Worm (Caenorhabditis elegans) whole organism, L3 larva: ENCODE data around the gene spe-36.
A peak's percentile ranks its signal among the peaks of the same experiment; 100 is the strongest.

Experiments
- R02D3.7 ChIP-seq: fragments of 150-350 bp; optimal IDR thresholded peaks from 2 replicates; lab custom pipeline; 2014; ENCODE audit warnings: missing biosample characterization, missing genetic modification characterization
- ZK546.5 ChIP-seq: sonication (generic microtip); optimal IDR thresholded peaks from 2 replicates; lab custom pipeline; 2017; ENCODE audit warnings: missing biosample characterization, missing genetic modification characterization
- aly-2 ChIP-seq: fragments of 150-350 bp; optimal IDR thresholded peaks from 2 replicates; lab custom pipeline; 2014; ENCODE audit warnings: missing biosample characterization, missing genetic modification characterization
- ama-1 ChIP-seq: fragments of 150-350 bp; optimal IDR thresholded peaks from 2 replicates; lab custom pipeline; 2018
- ceh-28 ChIP-seq: fragments of 150-350 bp; optimal IDR thresholded peaks from 2 replicates; lab custom pipeline; 2014; ENCODE audit warnings: missing biosample characterization, missing genetic modification reagents, missing genetic modification characterization
- ceh-82 ChIP-seq: fragments of 150-350 bp; optimal IDR thresholded peaks from 2 replicates; lab custom pipeline; 2014; ENCODE audit warnings: missing biosample characterization, missing genetic modification characterization
- ceh-9 ChIP-seq: sonication (generic microtip); optimal IDR thresholded peaks from 2 replicates; lab custom pipeline; 2018; ENCODE audit warnings: missing biosample characterization, missing genetic modification characterization
- daf-12 ChIP-seq: fragments of 150-350 bp; optimal IDR thresholded peaks from 2 replicates; lab custom pipeline; 2014; ENCODE audit warnings: missing biosample characterization, missing genetic modification reagents, missing genetic modification characterization
- egl-27 ChIP-seq: sonication (generic microtip); optimal IDR thresholded peaks from 4 replicates; lab custom pipeline; 2017; ENCODE audit warnings: missing biosample characterization, missing genetic modification reagents, missing genetic modification characterization
- elt-1 ChIP-seq: fragments of 150-350 bp; optimal IDR thresholded peaks from 2 replicates; lab custom pipeline; 2014; ENCODE audit warnings: missing biosample characterization, missing genetic modification characterization
- elt-2 ChIP-seq: sonication (generic microtip); optimal IDR thresholded peaks from 2 replicates; lab custom pipeline; 2016; ENCODE audit warnings: missing genetic modification reagents, mild to moderate bottlenecking, missing genetic modification characterization, missing compliant biosample characterization
- elt-3 ChIP-seq, 3 experiments: fragments of 150-350 bp in 1 of 3; sonication (generic microtip) in 2 of 3; optimal IDR thresholded peaks; 2 replicates in 2 of 3; 4 replicates in 1 of 3; lab custom pipeline; 2014 to 2017; ENCODE audit warnings: missing biosample characterization in 3 of 3, missing genetic modification characterization in 3 of 3
- eor-1 ChIP-seq, 2 experiments: fragments of 150-350 bp; optimal IDR thresholded peaks; 2 replicates each; lab custom pipeline; 2014 to 2018; ENCODE audit warnings: missing biosample characterization in 2 of 2, missing genetic modification characterization in 2 of 2
- fkh-10 ChIP-seq: sonication (generic microtip); optimal IDR thresholded peaks from 2 replicates; lab custom pipeline; 2017; ENCODE audit warnings: missing biosample characterization, missing genetic modification reagents, missing genetic modification characterization
- fkh-2 ChIP-seq: fragments of 150-350 bp; optimal IDR thresholded peaks from 2 replicates; lab custom pipeline; 2014; ENCODE audit warnings: missing biosample characterization, missing genetic modification reagents, missing genetic modification characterization
- fos-1 ChIP-seq: fragments of 150-350 bp; optimal IDR thresholded peaks from 2 replicates; lab custom pipeline; 2014; ENCODE audit warnings: missing biosample characterization, missing genetic modification characterization
- hmg-11 ChIP-seq: sonication (generic microtip); optimal IDR thresholded peaks from 2 replicates; lab custom pipeline; 2016; ENCODE audit warnings: missing genetic modification characterization, missing compliant biosample characterization
- jun-1 ChIP-seq: fragments of 150-350 bp; optimal IDR thresholded peaks from 2 replicates; lab custom pipeline; 2014; ENCODE audit warnings: missing biosample characterization, missing genetic modification reagents, missing genetic modification characterization
- lin-15B ChIP-seq: fragments of 150-350 bp; optimal IDR thresholded peaks from 2 replicates; lab custom pipeline; 2014; ENCODE audit warnings: missing biosample characterization, missing genetic modification characterization
- lin-39 ChIP-seq: fragments of 150-350 bp; optimal IDR thresholded peaks from 2 replicates; lab custom pipeline; 2018; ENCODE audit warnings: missing biosample characterization, missing genetic modification reagents, missing genetic modification characterization
- lsy-12 ChIP-seq: sonication (generic microtip); optimal IDR thresholded peaks from 2 replicates; lab custom pipeline; 2016; ENCODE audit warnings: mild to moderate bottlenecking, missing genetic modification characterization, missing compliant biosample characterization
- mml-1 ChIP-seq: fragments of 150-350 bp; sonication (generic microtip); optimal IDR thresholded peaks from 3 replicates; lab custom pipeline; 2014; ENCODE audit warnings: missing biosample characterization, missing genetic modification characterization
- nfya-1 ChIP-seq: sonication (generic microtip); optimal IDR thresholded peaks from 2 replicates; lab custom pipeline; 2017; ENCODE audit warnings: missing genetic modification characterization, mild to moderate bottlenecking, missing compliant biosample characterization, antibody characterized with exemption, moderate library complexity; ENCODE audit not compliant: insufficient read depth
- nhr-11 ChIP-seq: fragments of 150-350 bp; optimal IDR thresholded peaks from 2 replicates; lab custom pipeline; 2014; ENCODE audit warnings: missing biosample characterization, missing genetic modification characterization
- nhr-12 ChIP-seq: fragments of 150-350 bp; optimal IDR thresholded peaks from 2 replicates; lab custom pipeline; 2014; ENCODE audit warnings: missing biosample characterization, missing genetic modification characterization
- nhr-23 ChIP-seq: fragments of 150-350 bp; optimal IDR thresholded peaks from 2 replicates; lab custom pipeline; 2014; ENCODE audit warnings: missing biosample characterization, missing genetic modification reagents, missing genetic modification characterization
- nhr-237 ChIP-seq: fragments of 150-350 bp; optimal IDR thresholded peaks from 2 replicates; lab custom pipeline; 2014; ENCODE audit warnings: missing biosample characterization, missing genetic modification characterization
- nhr-25 ChIP-seq: sonication (generic microtip); optimal IDR thresholded peaks from 2 replicates; lab custom pipeline; 2017; ENCODE audit warnings: missing biosample characterization, missing genetic modification characterization
- nhr-28 ChIP-seq: fragments of 150-350 bp; optimal IDR thresholded peaks from 2 replicates; lab custom pipeline; 2014; ENCODE audit warnings: missing biosample characterization, missing genetic modification characterization
- nhr-43 ChIP-seq: sonication (generic microtip); optimal IDR thresholded peaks from 2 replicates; lab custom pipeline; 2016; ENCODE audit warnings: mild to moderate bottlenecking, missing genetic modification characterization, missing compliant biosample characterization; ENCODE audit not compliant: poor library complexity, severe bottlenecking
- nhr-67 ChIP-seq: fragments of 150-350 bp; optimal IDR thresholded peaks from 2 replicates; lab custom pipeline; 2014; ENCODE audit warnings: missing biosample characterization, missing genetic modification characterization
- nhr-76 ChIP-seq: fragments of 150-350 bp; sonication (generic microtip); optimal IDR thresholded peaks from 5 replicates; lab custom pipeline; 2014; ENCODE audit warnings: missing biosample characterization, missing genetic modification characterization
- nhr-77 ChIP-seq: fragments of 150-350 bp; optimal IDR thresholded peaks from 2 replicates; lab custom pipeline; 2014; ENCODE audit warnings: missing biosample characterization, missing genetic modification characterization
- pha-4 ChIP-seq: fragments of 150-350 bp; optimal IDR thresholded peaks from 2 replicates; lab custom pipeline; 2014; ENCODE audit warnings: missing biosample characterization, missing genetic modification reagents, missing genetic modification characterization
- pqm-1 ChIP-seq: fragments of 150-350 bp; optimal IDR thresholded peaks from 2 replicates; lab custom pipeline; 2017; ENCODE audit warnings: missing biosample characterization, missing genetic modification characterization, inconsistent platforms
- sea-2 ChIP-seq: fragments of 150-350 bp; sonication (generic microtip); optimal IDR thresholded peaks from 4 replicates; lab custom pipeline; 2014; ENCODE audit warnings: missing biosample characterization, missing genetic modification reagents, missing genetic modification characterization
- snpc-4 ChIP-seq: fragments of 150-350 bp; optimal IDR thresholded peaks from 2 replicates; lab custom pipeline; 2014; ENCODE audit warnings: missing biosample characterization, missing genetic modification characterization
- tbx-2 ChIP-seq: sonication (generic microtip); optimal IDR thresholded peaks from 2 replicates; lab custom pipeline; 2016; ENCODE audit warnings: mild to moderate bottlenecking, missing genetic modification characterization, missing compliant biosample characterization
- unc-39 ChIP-seq: sonication (generic microtip); optimal IDR thresholded peaks from 4 replicates; lab custom pipeline; 2017; ENCODE audit warnings: missing biosample characterization, missing genetic modification characterization
- unc-62 ChIP-seq: fragments of 150-350 bp; sonication (generic microtip); optimal IDR thresholded peaks from 4 replicates; lab custom pipeline; 2014; ENCODE audit warnings: missing biosample characterization, missing genetic modification reagents, missing genetic modification characterization
- zag-1 ChIP-seq: fragments of 150-350 bp; optimal IDR thresholded peaks from 2 replicates; lab custom pipeline; 2014; ENCODE audit warnings: missing biosample characterization, missing genetic modification characterization
- ztf-11 ChIP-seq: fragments of 150-350 bp; optimal IDR thresholded peaks from 2 replicates; lab custom pipeline; 2014; ENCODE audit warnings: missing biosample characterization, missing genetic modification characterization
- ztf-4 ChIP-seq: fragments of 150-350 bp; optimal IDR thresholded peaks from 2 replicates; lab custom pipeline; 2014; ENCODE audit warnings: missing biosample characterization, missing genetic modification characterization

Gene spe-36

ce11 chrIV:11601721-11602405, 9.8 kb upstream of the spe-36 start:
- TF ChIP-seq elt-2 (tag; lab: Kevin White, UChicago) (peak; percentile 26), ZK546.5 (no peak), pha-4 (tag; lab: Kevin White, UChicago) (peak; percentile 77), R02D3.7 (tag; lab: Kevin White, UChicago) (peak; percentile 28), nhr-28 (tag; lab: Kevin White, UChicago) (no peak), hmg-11 (tag; lab: Kevin White, UChicago) (peak; percentile 90), mml-1 (tag; lab: Kevin White, UChicago) (no peak), unc-62 (GFP tag; lab: Kevin White, UChicago) (no peak), snpc-4 (peak; percentile 56), lin-15B (tag; lab: Kevin White, UChicago) (peak; percentile 75), ama-1 (lab: Kevin White, UChicago) (peak; percentile 57), nfya-1 (tag; lab: Kevin White, UChicago) (peak; percentile 89), aly-2 (tag; lab: Kevin White, UChicago) (peak; percentile 81), nhr-25 (peak; percentile 35), pqm-1 (peak; percentile 43), ztf-11 (tag; lab: Kevin White, UChicago) (no peak), nhr-12 (tag; lab: Kevin White, UChicago) (no peak), nhr-76 (no peak), lin-39 (peak; percentile 74), nhr-23 (peak; percentile 74), nhr-43 (tag; lab: Kevin White, UChicago) (peak; percentile 67), nhr-11 (tag; lab: Kevin White, UChicago) (no peak), lsy-12 (peak; percentile 70), nhr-77 (tag; lab: Kevin White, UChicago) (peak; percentile 12), ztf-4 (tag; lab: Kevin White, UChicago) (peak; percentile 14)
- TF ChIP-seq, all 47 proteins: peak for 17

- TF ChIP-seq elt-1 (tag; lab: Kevin White, UChicago) (peak; percentile 89), fkh-10 (GFP tag; lab: Kevin White, UChicago) (no peak)
Observed at ce11 chrIV:11599717-11600116, 7.7 kb upstream of the spe-36 start.

- no peak for TF ChIP-seq ZK546.5
- no peak for TF ChIP-seq nhr-77 (tag; lab: Kevin White, UChicago)
- no peak for TF ChIP-seq ztf-11 (tag; lab: Kevin White, UChicago)
- TF ChIP-seq ceh-9, result no peak
- no peak for TF ChIP-seq daf-12 (tag; lab: Kevin White, UChicago)
- no peak for TF ChIP-seq fos-1 (tag; lab: Kevin White, UChicago)
- no peak for TF ChIP-seq lin-15B (tag; lab: Kevin White, UChicago)
- TF ChIP-seq tbx-2, result no peak
- TF ChIP-seq nhr-28 (tag; lab: Kevin White, UChicago), result no peak
- TF ChIP-seq elt-3 (tag; optimal IDR thresholded peaks at IDR 0.05; lab: Kevin White, UChicago), result no peak
- no peak for TF ChIP-seq ceh-28 (tag; lab: Kevin White, UChicago)
- no peak for TF ChIP-seq nhr-12 (tag; lab: Kevin White, UChicago)
- no peak for TF ChIP-seq nhr-76
- TF ChIP-seq snpc-4, result no peak
Observed at ce11 chrIV:11597079-11597478, 5.0 kb upstream of the spe-36 start.

- TF ChIP-seq pqm-1 (peak; percentile 32), nhr-67 (tag; lab: Kevin White, UChicago) (no peak), pha-4 (tag; lab: Kevin White, UChicago) (no peak), snpc-4 (peak; percentile 14), elt-2 (tag; lab: Kevin White, UChicago) (peak; percentile 56), jun-1 (tag; lab: Kevin White, UChicago) (peak; percentile 17), fkh-2 (tag; lab: Kevin White, UChicago) (no peak), fos-1 (tag; lab: Kevin White, UChicago) (no peak), nhr-237 (tag; lab: Kevin White, UChicago) (no peak), mml-1 (tag; lab: Kevin White, UChicago) (no peak), daf-12 (tag; lab: Kevin White, UChicago) (no peak), ztf-4 (tag; lab: Kevin White, UChicago) (peak; percentile 27), tbx-2 (no peak), aly-2 (tag; lab: Kevin White, UChicago) (no peak), nfya-1 (tag; lab: Kevin White, UChicago) (peak; percentile 81), nhr-25 (peak; percentile 57), elt-1 (tag; lab: Kevin White, UChicago) (no peak), ceh-9 (no peak), sea-2 (no peak), unc-39 (tag; lab: Kevin White, UChicago) (no peak), unc-62 (GFP tag; lab: Kevin White, UChicago) (no peak), ceh-82 (tag; lab: Kevin White, UChicago) (no peak), lin-39 (peak; percentile 54), egl-27 (tag; lab: Kevin White, UChicago) (no peak), lsy-12 (peak; percentile 50), nhr-76 (no peak), elt-3 (tag; optimal IDR thresholded peaks at IDR 0.05; lab: Kevin White, UChicago) (no peak), hmg-11 (tag; lab: Kevin White, UChicago) (peak; percentile 66), nhr-77 (tag; lab: Kevin White, UChicago) (no peak), nhr-12 (tag; lab: Kevin White, UChicago) (no peak), eor-1 (tag; optimal IDR thresholded peaks at IDR 0.05; lab: Kevin White, UChicago) (no peak), zag-1 (tag; lab: Kevin White, UChicago) (no peak)
Observed at ce11 chrIV:11594191-11594673, 2.2 kb upstream of the spe-36 start, which contains the start of gene mig-38. TSS of gene mig-38 (plus strand) at chrIV:11594244.
